Fruit fly (Drosophila melanogaster): Measurements from ENCODE around the gene sta.
A peak's percentile ranks its signal among the peaks of the same experiment; 100 is the strongest.

Gene sta

DNA sequence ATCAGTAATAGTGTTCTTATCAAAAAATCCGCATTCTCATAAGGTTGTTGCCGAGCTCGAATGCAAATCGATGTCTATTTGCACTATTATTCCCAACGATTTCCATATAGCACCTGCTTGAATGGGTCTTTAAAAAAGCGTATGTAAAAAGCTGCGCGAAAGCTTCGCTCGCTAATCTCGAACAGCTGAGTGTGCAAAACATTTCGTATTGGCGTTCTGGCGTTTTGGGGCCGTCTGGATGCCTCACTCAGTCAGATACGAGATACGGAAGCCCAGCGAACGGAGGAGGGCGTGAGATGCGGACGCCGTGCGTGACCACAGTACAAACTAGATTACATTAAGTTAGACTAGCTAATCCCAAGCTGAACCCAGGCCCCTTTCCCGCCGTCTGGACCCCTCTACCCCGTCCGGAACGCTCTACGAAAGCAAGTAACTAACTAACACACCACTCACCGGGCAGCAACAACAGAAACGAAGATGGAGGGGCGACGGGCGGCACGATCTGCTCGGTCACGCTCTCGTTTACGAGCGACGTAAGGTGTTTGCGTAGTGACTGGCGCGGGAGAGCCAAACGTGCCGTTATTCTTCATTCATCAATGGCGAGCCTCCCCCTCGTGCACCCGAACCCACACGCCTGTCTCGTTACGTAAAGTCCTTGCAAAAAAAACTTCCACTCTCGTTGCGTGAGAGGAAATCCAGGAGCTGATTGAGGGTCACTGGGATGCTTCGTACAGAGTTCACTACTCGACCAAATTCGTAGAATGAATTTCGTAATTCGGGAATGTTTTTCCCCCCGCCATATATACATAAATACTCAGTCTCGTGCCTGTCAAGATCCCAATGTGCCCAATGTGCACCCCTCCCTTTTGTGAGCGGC lies 16.5 kb downstream of the sta start (continued):
- TF ChIP-seq crp (GFP tag; optimal IDR thresholded peaks at IDR 0.05) (peak in 1 of 2 experiments; percentile 71), fu2 (GFP tag; optimal IDR thresholded peaks at IDR 0.05) (no peak), Atf6 (GFP tag; IDR thresholded peaks at IDR 0.05) (peak; percentile 20; the same call in 1 of the 2 replicates), bcd (GFP tag; optimal IDR thresholded peaks at IDR 0.05) (peak; percentile 24), CG15514 (GFP tag; optimal IDR thresholded peaks at IDR 0.05) (peak; percentile 31), sd (tag; optimal IDR thresholded peaks at IDR 0.05) (no peak), Nf-YC (tag; optimal IDR thresholded peaks at IDR 0.05) (peak; percentile 10), nerfin-2 (GFP tag; IDR thresholded peaks at IDR 0.05; ENCODE audit: partially characterized antibody) (no peak), ap (GFP tag; IDR thresholded peaks at IDR 0.05) (no peak), CG15479 (GFP tag; optimal IDR thresholded peaks at IDR 0.05) (no peak), CG13894 (tag; optimal IDR thresholded peaks at IDR 0.05) (peak; percentile 61), CG18599 (GFP tag; optimal IDR thresholded peaks at IDR 0.05) (peak; percentile 50), sima (GFP tag; optimal IDR thresholded peaks at IDR 0.05) (no peak), seq (GFP tag; IDR thresholded peaks at IDR 0.05) (no peak), CG6765 (GFP tag; optimal IDR thresholded peaks at IDR 0.05) (no peak), Neu2 (GFP tag; optimal IDR thresholded peaks at IDR 0.05; ENCODE audit: borderline replicate concordance) (no peak), ac (GFP tag; optimal IDR thresholded peaks at IDR 0.05) (no peak), unc-4 (GFP tag; IDR thresholded peaks at IDR 0.05; ENCODE audit: partially characterized antibody) (0 out of 2 replicates have a peak, but pooled peaks have one; percentile 25), Meics (GFP tag; optimal IDR thresholded peaks at IDR 0.05) (peak; percentile 29), MBD-R2 (GFP tag; IDR thresholded peaks at IDR 0.05) (peak; percentile 49; the same call in 1 of the 2 replicates)

DNA sequence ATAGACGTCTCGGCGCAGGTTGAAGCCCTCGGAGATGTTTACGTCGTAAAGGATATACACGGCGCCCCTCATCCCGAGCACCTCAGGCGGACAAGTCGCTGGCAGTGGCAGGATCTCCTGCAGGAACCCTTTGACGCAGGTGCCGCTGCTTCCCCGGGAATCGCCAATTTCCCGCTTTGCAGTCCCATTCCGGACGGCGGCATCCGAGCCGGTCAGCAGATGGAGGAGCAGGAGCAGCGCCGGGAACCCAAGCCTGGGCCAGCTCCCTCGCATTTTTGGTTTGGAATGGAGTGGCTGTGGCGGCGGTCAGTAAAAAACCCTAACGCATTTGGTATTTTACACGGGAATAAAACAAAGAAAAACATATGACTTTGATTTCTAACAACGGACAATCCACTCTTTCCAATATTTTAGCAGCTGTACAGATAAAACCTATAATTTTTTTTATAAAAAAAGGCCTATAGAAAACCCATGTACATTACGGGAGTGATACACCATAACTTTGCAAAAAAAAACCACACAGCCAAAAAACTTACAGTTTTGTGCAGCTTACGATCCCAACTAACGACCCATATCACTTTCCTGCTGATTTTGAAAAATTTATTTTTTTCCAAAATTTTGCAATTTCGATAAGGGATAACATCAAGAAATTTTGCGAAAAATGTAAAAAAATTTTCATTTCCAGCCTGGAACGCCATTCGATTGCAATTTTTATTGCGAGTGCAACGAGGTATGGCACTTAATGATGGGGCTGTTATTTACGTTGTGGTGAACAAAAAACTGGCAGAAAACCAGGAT lies 17.3 kb downstream of the sta start, which contains the start of the genes O-fut2 and CG14777:
Gene O-fut2, minus strand, starts transcription at position 290 of the 798 bp plus-strand sequence.
Gene CG14777, plus strand, starts transcription at position 428 of the 798 bp plus-strand sequence.
- TF ChIP-seq ci (GFP tag; IDR thresholded peaks at IDR 0.05) = 0 out of 3 replicates have a peak, but pooled peaks have one; percentile 11
- TF ChIP-seq Gug (GFP tag; IDR thresholded peaks at IDR 0.05) = peak; percentile 10; the same call in 1 of the 4 replicates
- TF ChIP-seq CHES-1-like (GFP tag; optimal IDR thresholded peaks at IDR 0.05) = peak; percentile 17
- TF ChIP-seq Oaz (GFP tag; IDR thresholded peaks at IDR 0.05) = 0 out of 2 replicates have a peak, but pooled peaks have one; percentile 15
- 0 out of 3 replicates have a peak, but pooled peaks have one; percentile 9 for TF ChIP-seq CG17361 (GFP tag; IDR thresholded peaks at IDR 0.05)
- peak; percentile 37; the same call in 1 of the 2 replicates for TF ChIP-seq Xrp1 (GFP tag; IDR thresholded peaks at IDR 0.05)
- no peak for TF ChIP-seq ken (GFP tag; IDR thresholded peaks at IDR 0.05)
- TF ChIP-seq corto (GFP tag; optimal IDR thresholded peaks at IDR 0.05) = no peak
- peak in 1 of 2 experiments; percentile 5 for TF ChIP-seq Pdp1 (GFP tag; optimal IDR thresholded peaks at IDR 0.05)
- peak; percentile 64 for TF ChIP-seq Med (GFP tag)
- TF ChIP-seq pan (optimal IDR thresholded peaks at IDR 0.05) = no peak
- TF ChIP-seq pan (GFP tag; optimal IDR thresholded peaks at IDR 0.05 in 1 of 2, IDR thresholded peaks at IDR 0.05 in 1 of 2) = peak in 1 of 2 experiments; percentile 6
- TF ChIP-seq CG1832 (GFP tag; optimal IDR thresholded peaks at IDR 0.05) = no peak
- 0 out of 2 replicates have a peak, but pooled peaks have one; percentile 32 for TF ChIP-seq CG14441 (GFP tag; IDR thresholded peaks at IDR 0.05)
- no peak for TF ChIP-seq CG3726 (GFP tag; IDR thresholded peaks at IDR 0.05)
- TF ChIP-seq CG2116 (GFP tag; optimal IDR thresholded peaks at IDR 0.05) = peak; percentile 15
- peak; percentile 13 for TF ChIP-seq CG2120 (GFP tag; optimal IDR thresholded peaks at IDR 0.05)
- no peak for TF ChIP-seq prd (optimal IDR thresholded peaks at IDR 0.05)
- TF ChIP-seq prd (GFP tag; IDR thresholded peaks at IDR 0.05) = peak; percentile 21; the same call in 1 of the 3 replicates
- TF ChIP-seq CG9797 (GFP tag; optimal IDR thresholded peaks at IDR 0.05) = peak; percentile 7
- TF ChIP-seq Drgx (GFP tag; IDR thresholded peaks at IDR 0.05) = peak; percentile 54; the same call in 1 of the 2 replicates
- peak; percentile 51; the same call in 1 of the 2 replicates for TF ChIP-seq slbo (GFP tag; IDR thresholded peaks at IDR 0.05)
- no peak for TF ChIP-seq CG32767 (GFP tag; IDR thresholded peaks at IDR 0.05)
- no peak for TF ChIP-seq ap (GFP tag; IDR thresholded peaks at IDR 0.05)
- peak; percentile 8 for TF ChIP-seq CG12659 (GFP tag; optimal IDR thresholded peaks at IDR 0.05)
- TF ChIP-seq trem (tag; optimal IDR thresholded peaks at IDR 0.05) = peak; percentile 17
- peak; percentile 42; the same call in 2 of the 3 replicates for TF ChIP-seq row (GFP tag; IDR thresholded peaks at IDR 0.05)
- peak; percentile 63 for TF ChIP-seq MBD-R2 (GFP tag; IDR thresholded peaks at IDR 0.05)
